Fruit fly (Drosophila melanogaster) whole organism, embryonic: Measurements from ENCODE around the gene jet.
A peak's percentile ranks its signal among the peaks of the same experiment; 100 is the strongest.

ENCODE experiments used
- BEAF-32 ChIP-seq: fragments of 200-800 bp; sonication (Bioruptor generic); optimal IDR thresholded peaks from 3 replicates; lab custom pipeline; 2017; ENCODE audit warnings: missing biosample characterization, missing genetic modification characterization, mild to moderate bottlenecking, moderate library complexity, missing genetic modification reagents
- Blimp-1 ChIP-seq: fragments of 200-800 bp; sonication (Bioruptor generic); optimal IDR thresholded peaks from 3 replicates; lab custom pipeline; 2018; ENCODE audit warnings: missing biosample characterization, missing genetic modification characterization, mild to moderate bottlenecking, moderate library complexity, missing genetic modification reagents
- CG10321 ChIP-seq: fragments of 200-800 bp; sonication (Bioruptor generic); IDR thresholded peaks from 2 replicates; pipeline ENCODE4 v1.3.6; 2022; ENCODE audit warnings: missing biosample characterization, missing genetic modification characterization
- CG11696 ChIP-seq: fragments of 200-800 bp; sonication (Bioruptor generic); IDR thresholded peaks from 2 replicates; pipeline ENCODE4 v1.3.6; 2022; ENCODE audit warnings: missing biosample characterization, missing genetic modification characterization
- CG15269 ChIP-seq: fragments of 200-800 bp; sonication (Bioruptor generic); optimal IDR thresholded peaks from 2 replicates; lab custom pipeline; 2018; ENCODE audit warnings: missing biosample characterization, mild to moderate bottlenecking, missing genetic modification characterization, moderate library complexity
- CG16863 ChIP-seq: fragments of 200-800 bp; sonication (Bioruptor generic); optimal IDR thresholded peaks from 3 replicates; lab custom pipeline; 2016; ENCODE audit warnings: missing biosample characterization, missing genetic modification characterization
- CG17385 ChIP-seq: fragments of 200-800 bp; sonication (Bioruptor generic); optimal IDR thresholded peaks from 3 replicates; lab custom pipeline; 2018; ENCODE audit warnings: missing biosample characterization, mild to moderate bottlenecking, missing genetic modification characterization
- CG17912 ChIP-seq: fragments of 200-800 bp; sonication (Bioruptor generic); optimal IDR thresholded peaks from 2 replicates; lab custom pipeline; 2018; ENCODE audit warnings: missing biosample characterization, mild to moderate bottlenecking, missing genetic modification characterization
- CG2199 ChIP-seq: fragments of 200-800 bp; sonication (Bioruptor generic); IDR thresholded peaks from 3 replicates; pipeline ENCODE4 v1.3.6; 2022; ENCODE audit warnings: missing biosample characterization, missing genetic modification characterization
- CG2889 ChIP-seq: fragments of 200-800 bp; sonication (Bioruptor generic); IDR thresholded peaks from 3 replicates; pipeline ENCODE4 v1.3.6; 2022; ENCODE audit warnings: missing biosample characterization, missing genetic modification characterization
- CG30403 ChIP-seq: fragments of 200-800 bp; sonication (Bioruptor generic); optimal IDR thresholded peaks from 3 replicates; lab custom pipeline; 2016; ENCODE audit warnings: missing biosample characterization, missing genetic modification characterization
- CG34422 ChIP-seq: fragments of 200-800 bp; sonication (Bioruptor generic); IDR thresholded peaks from 3 replicates; pipeline ENCODE4 v1.3.6; 2022; ENCODE audit warnings: missing biosample characterization, missing genetic modification characterization
- CG4282 ChIP-seq: fragments of 200-800 bp; sonication (Bioruptor generic); optimal IDR thresholded peaks from 2 replicates; lab custom pipeline; 2016; ENCODE audit warnings: missing biosample characterization, missing genetic modification characterization
- CG7987 ChIP-seq: fragments of 200-800 bp; sonication (Bioruptor generic); optimal IDR thresholded peaks from 2 replicates; lab custom pipeline; 2018; ENCODE audit warnings: missing biosample characterization, mild to moderate bottlenecking, missing genetic modification characterization, moderate library complexity
- CG8089 ChIP-seq: fragments of 200-800 bp; sonication (Bioruptor generic); optimal IDR thresholded peaks from 3 replicates; lab custom pipeline; 2016; ENCODE audit warnings: missing biosample characterization, missing genetic modification characterization
- CG8388 ChIP-seq: fragments of 200-800 bp; sonication (Bioruptor generic); optimal IDR thresholded peaks from 2 replicates; lab custom pipeline; 2019; ENCODE audit warnings: missing biosample characterization, mild to moderate bottlenecking, missing genetic modification characterization, moderate library complexity
- CG8944 ChIP-seq: fragments of 200-800 bp; sonication (Bioruptor generic); optimal IDR thresholded peaks from 3 replicates; lab custom pipeline; 2016; ENCODE audit warnings: missing biosample characterization, missing genetic modification characterization
- CG9797 ChIP-seq: fragments of 200-800 bp; sonication (Bioruptor generic); optimal IDR thresholded peaks from 3 replicates; lab custom pipeline; 2018; ENCODE audit warnings: missing biosample characterization, mild to moderate bottlenecking, missing genetic modification characterization
- Chrac-16 ChIP-seq: fragments of 200-800 bp; sonication (Bioruptor generic); optimal IDR thresholded peaks from 3 replicates; lab custom pipeline; 2016; ENCODE audit warnings: missing biosample characterization, missing genetic modification characterization
- D19B ChIP-seq: fragments of 200-800 bp; sonication (Bioruptor generic); optimal IDR thresholded peaks from 2 replicates; lab custom pipeline; 2017; ENCODE audit warnings: missing biosample characterization, mild to moderate bottlenecking, missing genetic modification characterization
- Dp ChIP-seq: fragments of 200-800 bp; sonication (Bioruptor generic); optimal IDR thresholded peaks from 2 replicates; lab custom pipeline; 2018; ENCODE audit warnings: missing biosample characterization, mild to moderate bottlenecking, missing genetic modification characterization, moderate library complexity
- E2f2 ChIP-seq: fragments of 200-800 bp; sonication (Bioruptor generic); IDR thresholded peaks from 2 replicates; pipeline ENCODE4 v1.3.6; 2022; ENCODE audit warnings: missing biosample characterization, missing genetic modification characterization
- Ets97D ChIP-seq: fragments of 200-800 bp; sonication (Bioruptor generic); optimal IDR thresholded peaks from 3 replicates; lab custom pipeline; 2016; ENCODE audit warnings: missing biosample characterization, missing genetic modification characterization
- Gsc ChIP-seq: fragments of 200-800 bp; sonication (Bioruptor generic); IDR thresholded peaks from 2 replicates; pipeline ENCODE4 v1.3.6; 2022; ENCODE audit warnings: missing biosample characterization, missing genetic modification characterization
- Gug ChIP-seq: fragments of 200-800 bp; sonication (Bioruptor generic); IDR thresholded peaks from 4 replicates; pipeline ENCODE4 v1.3.6; 2022; ENCODE audit warnings: missing biosample characterization, missing genetic modification characterization
- Hr39 ChIP-seq: fragments of >200 bp; optimal IDR thresholded peaks from 2 replicates; lab custom pipeline; 2017
- MBD-R2 ChIP-seq: fragments of 200-800 bp; sonication (Bioruptor generic); IDR thresholded peaks from 2 replicates; pipeline ENCODE4 v1.3.6; 2022; ENCODE audit warnings: missing biosample characterization, missing genetic modification characterization
- MESR4 ChIP-seq: fragments of 200-800 bp; sonication (Bioruptor generic); optimal IDR thresholded peaks from 2 replicates; lab custom pipeline; 2018; ENCODE audit warnings: missing biosample characterization, mild to moderate bottlenecking, missing genetic modification characterization, moderate library complexity
- Max ChIP-seq: fragments of 200-800 bp; sonication (Bioruptor generic); optimal IDR thresholded peaks from 2 replicates; lab custom pipeline; 2016; ENCODE audit warnings: missing biosample characterization, mild to moderate bottlenecking, missing genetic modification characterization
- Myb ChIP-seq: fragments of 200-800 bp; sonication (Bioruptor generic); optimal IDR thresholded peaks from 2 replicates; lab custom pipeline; 2016; ENCODE audit warnings: missing biosample characterization, missing genetic modification characterization
- Nf-YB ChIP-seq: fragments of 200-800 bp; sonication (Bioruptor generic); optimal IDR thresholded peaks from 3 replicates; lab custom pipeline; 2019; ENCODE audit warnings: missing biosample characterization, mild to moderate bottlenecking, missing genetic modification characterization, moderate library complexity
- YL-1 ChIP-seq: fragments of 200-800 bp; sonication (Bioruptor generic); optimal IDR thresholded peaks from 3 replicates; lab custom pipeline; 2017; ENCODE audit warnings: missing biosample characterization, mild to moderate bottlenecking, missing genetic modification characterization
- al ChIP-seq: fragments of 200-800 bp; sonication (Bioruptor generic); IDR thresholded peaks from 2 replicates; pipeline ENCODE4 v1.3.6; 2022; ENCODE audit warnings: missing biosample characterization, missing genetic modification characterization
- bbx ChIP-seq: fragments of 200-800 bp; sonication (Bioruptor generic); IDR thresholded peaks from 2 replicates; pipeline ENCODE4 v1.3.6; 2022; ENCODE audit warnings: missing biosample characterization, missing genetic modification characterization; ENCODE audit not compliant: partially characterized antibody
- bcd ChIP-seq: fragments of 200-800 bp; sonication (Bioruptor generic); optimal IDR thresholded peaks from 2 replicates; lab custom pipeline; 2017; ENCODE audit warnings: missing biosample characterization, mild to moderate bottlenecking, missing genetic modification characterization
- bigmax ChIP-seq: fragments of 200-800 bp; sonication (Bioruptor generic); optimal IDR thresholded peaks from 2 replicates; lab custom pipeline; 2018; ENCODE audit warnings: missing biosample characterization, mild to moderate bottlenecking, missing genetic modification characterization
- dati ChIP-seq: fragments of 200-800 bp; sonication (Bioruptor generic); IDR thresholded peaks from 2 replicates; pipeline ENCODE4 v1.3.6; 2022; ENCODE audit warnings: missing biosample characterization, missing genetic modification characterization
- dm ChIP-seq: fragments of 200-800 bp; sonication (Bioruptor generic); optimal IDR thresholded peaks from 3 replicates; lab custom pipeline; 2016; ENCODE audit warnings: missing biosample characterization, missing genetic modification characterization
- emc ChIP-seq: fragments of 200-800 bp; sonication (Bioruptor generic); optimal IDR thresholded peaks from 2 replicates; lab custom pipeline; 2016; ENCODE audit warnings: missing biosample characterization, missing genetic modification characterization
- ftz-f1 ChIP-seq: fragments of 200-800 bp; sonication (Bioruptor generic); optimal IDR thresholded peaks from 2 replicates; lab custom pipeline; 2016; ENCODE audit warnings: missing biosample characterization, missing genetic modification characterization
- gfzf ChIP-seq: fragments of 200-800 bp; sonication (Bioruptor generic); optimal IDR thresholded peaks from 2 replicates; lab custom pipeline; 2016; ENCODE audit warnings: missing biosample characterization, mild to moderate bottlenecking, missing genetic modification characterization, moderate library complexity
- grau ChIP-seq: fragments of 200-800 bp; optimal IDR thresholded peaks from 3 replicates; lab custom pipeline; 2019; ENCODE audit warnings: missing biosample characterization, mild to moderate bottlenecking, missing genetic modification characterization, moderate library complexity
- ken ChIP-seq: fragments of 200-800 bp; sonication (Bioruptor generic); IDR thresholded peaks from 3 replicates; pipeline ENCODE4 v1.3.6; 2022; ENCODE audit warnings: missing biosample characterization, missing genetic modification characterization
- nau ChIP-seq: fragments of 200-800 bp; sonication (Bioruptor generic); optimal IDR thresholded peaks from 3 replicates; lab custom pipeline; 2017; ENCODE audit warnings: missing biosample characterization, mild to moderate bottlenecking, missing genetic modification characterization, missing genetic modification reagents
- otp ChIP-seq: fragments of 200-800 bp; sonication (Bioruptor generic); IDR thresholded peaks from 3 replicates; pipeline ENCODE4, ENCODE4 v1.3.6; 2022; ENCODE audit warnings: missing biosample characterization, missing genetic modification characterization
- pzg ChIP-seq: fragments of 200-800 bp; sonication (Bioruptor generic); optimal IDR thresholded peaks from 3 replicates; lab custom pipeline; 2018; ENCODE audit warnings: missing biosample characterization, mild to moderate bottlenecking, missing genetic modification characterization, moderate library complexity
- shn ChIP-seq: fragments of 200-800 bp; sonication (Bioruptor generic); optimal IDR thresholded peaks from 3 replicates; lab custom pipeline; 2016; ENCODE audit warnings: missing biosample characterization, missing genetic modification characterization
- stwl ChIP-seq: fragments of 200-800 bp; sonication (Bioruptor generic); optimal IDR thresholded peaks from 3 replicates; lab custom pipeline; 2018; ENCODE audit warnings: missing biosample characterization, mild to moderate bottlenecking, missing genetic modification characterization, moderate library complexity
- tap ChIP-seq: fragments of 200-800 bp; optimal IDR thresholded peaks from 3 replicates; lab custom pipeline; 2019; ENCODE audit warnings: missing biosample characterization, mild to moderate bottlenecking, missing genetic modification characterization, moderate library complexity
- trem ChIP-seq: fragments of 200-800 bp; optimal IDR thresholded peaks from 3 replicates; lab custom pipeline; 2019; ENCODE audit warnings: missing biosample characterization, mild to moderate bottlenecking, missing genetic modification characterization, moderate library complexity
- ttk ChIP-seq: fragments of 200-800 bp; sonication (Bioruptor generic); IDR thresholded peaks from 2 replicates; pipeline ENCODE4 v2.1.2; 2022; ENCODE audit warnings: missing biosample characterization, missing genetic modification characterization

The jet gene

dm6 chr2L:4968767-4969166 lies 19.2 kb upstream of the jet start, which contains the start of the genes Scox and Polr1C:
Gene Scox, minus strand, starts transcription at chr2L:4968935.
Gene Polr1C, plus strand, starts transcription at chr2L:4969004.
- TF ChIP-seq Dp, result peak; percentile 19
- TF ChIP-seq Hr39 (lab: Kevin White, UChicago), result no peak
- TF ChIP-seq CG10321 (GFP tag; lab: Robert Waterston, UW), result no peak
- peak; percentile 34; the same call in 1 of the 2 replicates for TF ChIP-seq E2f2 (GFP tag; lab: Robert Waterston, UW)
- TF ChIP-seq ttk (GFP tag; lab: Robert Waterston, UW), result no peak
- peak; percentile 89 for TF ChIP-seq CG17385 (GFP tag; lab: Kevin White, UChicago)
- no peak for TF ChIP-seq ken (GFP tag; lab: Robert Waterston, UW)
- no peak for TF ChIP-seq CG7987 (GFP tag; lab: Kevin White, UChicago)
- peak; percentile 19 for TF ChIP-seq stwl (tag; lab: Kevin White, UChicago)
- no peak for TF ChIP-seq ftz-f1
- 0 out of 2 replicates have a peak, but pooled peaks have one; percentile 33 for TF ChIP-seq MBD-R2 (GFP tag; lab: Robert Waterston, UW)
- TF ChIP-seq trem (tag; lab: Kevin White, UChicago), result peak; percentile 7
- peak; percentile 44 for TF ChIP-seq MESR4 (GFP tag; lab: Kevin White, UChicago)
- no peak for TF ChIP-seq otp
- TF ChIP-seq CG17912 (GFP tag; lab: Kevin White, UChicago), result no peak
- peak; percentile 49 for TF ChIP-seq gfzf (GFP tag; lab: Kevin White, UChicago)
- TF ChIP-seq BEAF-32 (GFP tag; lab: Kevin White, UChicago), result peak; percentile 31
- TF ChIP-seq CG30403 (GFP tag; lab: Kevin White, UChicago), result no peak
- peak; percentile 58 for TF ChIP-seq YL-1
- TF ChIP-seq tap (tag; lab: Kevin White, UChicago), result no peak
- no peak for TF ChIP-seq CG8089 (GFP tag; lab: Kevin White, UChicago)
- TF ChIP-seq CG34422 (GFP tag; lab: Robert Waterston, UW), result peak; percentile 18; the same call in 1 of the 3 replicates
- peak; percentile 46 for TF ChIP-seq pzg (GFP tag; lab: Kevin White, UChicago)
- peak; percentile 33 for TF ChIP-seq Max
- TF ChIP-seq CG9797 (GFP tag; lab: Kevin White, UChicago), result peak; percentile 55
- no peak for TF ChIP-seq CG8944 (GFP tag; lab: Kevin White, UChicago)
- TF ChIP-seq dm (GFP tag; lab: Kevin White, UChicago), result peak; percentile 36
- TF ChIP-seq bigmax (GFP tag; lab: Kevin White, UChicago), result peak; percentile 68

- TF ChIP-seq Gsc (no peak), Chrac-16 (no peak), emc (no peak), Myb (GFP tag; lab: Kevin White, UChicago) (peak; percentile 13), CG8388 (no peak), grau (tag; lab: Kevin White, UChicago) (no peak), CG16863 (GFP tag; lab: Kevin White, UChicago) (no peak), BEAF-32 (GFP tag; lab: Kevin White, UChicago) (peak; percentile 17), bbx (GFP tag; lab: Robert Waterston, UW) (no peak), Blimp-1 (GFP tag; lab: Kevin White, UChicago) (no peak), D19B (no peak), Ets97D (GFP tag; lab: Kevin White, UChicago) (no peak), CG2889 (GFP tag; lab: Robert Waterston, UW) (no peak), Nf-YB (GFP tag; lab: Kevin White, UChicago) (no peak), al (no peak), Gug (no peak), CG15269 (tag; lab: Kevin White, UChicago) (no peak), CG4282 (no peak), nau (GFP tag; lab: Kevin White, UChicago) (no peak), dati (no peak), CG2199 (GFP tag; lab: Robert Waterston, UW) (no peak), CG11696 (GFP tag; lab: Robert Waterston, UW) (no peak), trem (tag; lab: Kevin White, UChicago) (no peak), MBD-R2 (GFP tag; lab: Robert Waterston, UW) (peak; percentile 42; the same call in 1 of the 2 replicates), shn (GFP tag; lab: Kevin White, UChicago) (no peak), CG9797 (GFP tag; lab: Kevin White, UChicago) (peak; percentile 64), bcd (GFP tag; lab: Kevin White, UChicago) (no peak)
These were observed 17.9 kb upstream of the jet start, which contains the start of gene eIF3i for dm6 chr2L:4967511-4967910. Gene eIF3i, minus strand, starts transcription at chr2L:4967775.
